Worm (Caenorhabditis elegans): ENCODE measurements around the gene F46F5.5.
A peak's percentile ranks its signal among the peaks of the same experiment; 100 is the strongest.
"Not testable (repeated sequence)": the region's sequence is repeated elsewhere in the genome, so short reads cannot be mapped to it uniquely, and the experiment has no call there.

F46F5.5 gene

ce11 chrII:812917-813316 is at the start of gene F46F5.5:
TSS of gene F46F5.5 (minus strand) at chrII:813017.
- TF ChIP-seq ekl-4 (GFP tag; IDR thresholded peaks at IDR 0.05) (no peak), ama-1 (optimal IDR thresholded peaks at IDR 0.05) (no peak), ama-1 (GFP tag; optimal IDR thresholded peaks at IDR 0.05) (no peak), ceh-91 (GFP tag; IDR thresholded peaks at IDR 0.05) (no peak), zfh-2 (GFP tag; conservative IDR thresholded peaks at IDR 0.05) (peak; percentile 66; the same call in 1 of the 2 replicates), madf-10 (tag; optimal IDR thresholded peaks at IDR 0.05) (no peak), efl-1 (GFP tag; optimal IDR thresholded peaks at IDR 0.05) (no peak)

- TF ChIP-seq F52B5.7 (tag; optimal IDR thresholded peaks at IDR 0.05), result no peak
- no peak for TF ChIP-seq unc-62 (GFP tag; optimal IDR thresholded peaks at IDR 0.05)
- no peak for TF ChIP-seq ets-4 (GFP tag; optimal IDR thresholded peaks at IDR 0.05)
- TF ChIP-seq nhr-27 (tag; optimal IDR thresholded peaks at IDR 0.05), result no peak
These were observed 48.7 kb upstream of the F46F5.5 start, which contains the start of gene Y46B2A.4 for ce11 chrII:861564-861963. TSS of gene Y46B2A.4 (plus strand) at chrII:861864.

ce11 chrII:850567-850966 is 37.8 kb upstream of the F46F5.5 start, which contains the start of gene F28A10.5:
TSS of gene F28A10.5 (minus strand) at chrII:850667.
- TF ChIP-seq bed-2, Y95B8A.8, hmg-20 (GFP tag; IDR thresholded peaks at IDR 0.05): not testable (repeated sequence)

ce11 chrII:848519-848918 is 35.7 kb upstream of the F46F5.5 start, which contains the start of the genes acdh-9 and F28A10.13:
TSS of gene acdh-9 (minus strand) at chrII:848603.
TSS of gene F28A10.13 (plus strand) at chrII:848812.
- TF ChIP-seq dox-1 (GFP tag; IDR thresholded peaks at IDR 0.05), result no peak
- TF ChIP-seq ceh-27 (GFP tag; optimal IDR thresholded peaks at IDR 0.05), result peak; percentile 25
- TF ChIP-seq snpc-1.3 (tag; optimal IDR thresholded peaks at IDR 0.05; ENCODE audit: insufficient read depth), result no peak
- TF ChIP-seq ztf-26 (tag; optimal IDR thresholded peaks at IDR 0.05), result no peak
- peak; percentile 57 for TF ChIP-seq attf-5 (GFP tag; optimal IDR thresholded peaks at IDR 0.05)
- TF ChIP-seq unc-62 (GFP tag; optimal IDR thresholded peaks at IDR 0.05), result no peak
- no peak for TF ChIP-seq lin-35 (GFP tag; optimal IDR thresholded peaks at IDR 0.05)
- TF ChIP-seq gei-17 (GFP tag; optimal IDR thresholded peaks at IDR 0.05), result no peak
- no peak for TF ChIP-seq mes-4 (tag; optimal IDR thresholded peaks at IDR 0.05)
- no peak for TF ChIP-seq pbrm-1 (GFP tag; IDR thresholded peaks at IDR 0.05)
- TF ChIP-seq F52B5.7 (tag; optimal IDR thresholded peaks at IDR 0.05), result no peak
- no peak for TF ChIP-seq C17E4.6 (GFP tag; IDR thresholded peaks at IDR 0.05)
- 0 out of 2 replicates have a peak, but pooled peaks have one; percentile 40 for TF ChIP-seq rcor-1 (GFP tag; IDR thresholded peaks at IDR 0.05)
- TF ChIP-seq F49E8.2 (tag; optimal IDR thresholded peaks at IDR 0.05; ENCODE audit: insufficient read depth), result no peak
- no peak for TF ChIP-seq ets-4 (GFP tag; optimal IDR thresholded peaks at IDR 0.05)
- TF ChIP-seq madf-8 (GFP tag; conservative IDR thresholded peaks at IDR 0.05), result no peak
- 0 out of 2 replicates have a peak, but pooled peaks have one; percentile 55 for TF ChIP-seq let-526 (GFP tag; IDR thresholded peaks at IDR 0.05)
- TF ChIP-seq hmg-20 (GFP tag; IDR thresholded peaks at IDR 0.05), result no peak
- no peak for TF ChIP-seq Y53F4B.3 (GFP tag; IDR thresholded peaks at IDR 0.05)
- TF ChIP-seq die-1 (tag; optimal IDR thresholded peaks at IDR 0.05), result no peak
- TF ChIP-seq akir-1 (GFP tag; optimal IDR thresholded peaks at IDR 0.05), result no peak
- no peak for TF ChIP-seq madf-10 (tag; optimal IDR thresholded peaks at IDR 0.05)
- no peak for TF ChIP-seq cebp-1 (GFP tag; IDR thresholded peaks at IDR 0.05)
- peak; percentile 73 for TF ChIP-seq cebp-1 (tag; optimal IDR thresholded peaks at IDR 0.05)
- peak; percentile 41 for TF ChIP-seq ama-1 (optimal IDR thresholded peaks at IDR 0.05)
- TF ChIP-seq ama-1 (GFP tag; optimal IDR thresholded peaks at IDR 0.05), result no peak
- TF ChIP-seq attf-3 (GFP tag; conservative IDR thresholded peaks at IDR 0.05), result no peak
- TF ChIP-seq ceh-79 (tag; optimal IDR thresholded peaks at IDR 0.05), result no peak
- no peak for TF ChIP-seq egrh-3 (GFP tag; IDR thresholded peaks at IDR 0.05)
- TF ChIP-seq ztf-3 (GFP tag; optimal IDR thresholded peaks at IDR 0.05), result no peak
- no peak for TF ChIP-seq ztf-25 (GFP tag; IDR thresholded peaks at IDR 0.05)
- no peak for TF ChIP-seq lir-1 (GFP tag; conservative IDR thresholded peaks at IDR 0.05)
- TF ChIP-seq lsl-1 (GFP tag; optimal IDR thresholded peaks at IDR 0.05), result no peak
- TF ChIP-seq mcd-1 (GFP tag; IDR thresholded peaks at IDR 0.05), result peak; percentile 41; the same call in 1 of the 2 replicates
- TF ChIP-seq tlf-1 (GFP tag; optimal IDR thresholded peaks at IDR 0.05), result peak; percentile 15
- no peak for TF ChIP-seq zfh-2 (GFP tag; conservative IDR thresholded peaks at IDR 0.05)
- peak; percentile 0 for TF ChIP-seq nhr-90 (tag; optimal IDR thresholded peaks at IDR 0.05)

All from whole organism, young adult.